Fruit fly (Drosophila melanogaster) whole organism, pupa: ENCODE results near the gene CG15153.

ENCODE experiments used
- CG12605 ChIP-seq: fragments of 200-800 bp; sonication (Bioruptor generic); IDR thresholded peaks from 2 replicates; pipeline ENCODE4 v1.3.6; 2022; ENCODE audit warnings: missing biosample characterization, missing genetic modification characterization
- CG15710 ChIP-seq: fragments of 200-800 bp; sonication (Bioruptor generic); optimal IDR thresholded peaks from 2 replicates; lab custom pipeline; 2018; ENCODE audit warnings: missing biosample characterization, mild to moderate bottlenecking, missing genetic modification characterization, moderate library complexity
- CG32121 ChIP-seq: fragments of 200-800 bp; sonication (Bioruptor generic); IDR thresholded peaks from 2 replicates; pipeline ENCODE4 v1.3.6; 2022; ENCODE audit warnings: missing biosample characterization, missing genetic modification characterization
- CG8159 ChIP-seq: fragments of 200-800 bp; sonication (Bioruptor generic); optimal IDR thresholded peaks from 3 replicates; lab custom pipeline; 2018; ENCODE audit warnings: missing biosample characterization, mild to moderate bottlenecking, missing genetic modification characterization, moderate library complexity
- CG9948 ChIP-seq: fragments of 200-800 bp; sonication (Bioruptor generic); optimal IDR thresholded peaks from 2 replicates; lab custom pipeline; 2018; ENCODE audit warnings: missing biosample characterization, mild to moderate bottlenecking, missing genetic modification characterization, moderate library complexity
- EcR ChIP-seq: fragments of 200-800 bp; sonication (Bioruptor generic); optimal IDR thresholded peaks from 3 replicates; lab custom pipeline; 2019; ENCODE audit warnings: missing biosample characterization, missing genetic modification characterization, mild to moderate bottlenecking, moderate library complexity, missing genetic modification reagents

- TF ChIP-seq CG9948 (tag; lab: Kevin White, UChicago) (no peak), CG8159 (no peak), CG32121 (GFP tag; lab: Robert Waterston, UW) (no peak), CG12605 (GFP tag; lab: Robert Waterston, UW) (no peak), CG15710 (tag; lab: Kevin White, UChicago) (no peak), EcR (no peak)
Observed at dm6 chr2L:18083956-18084355, 8.1 kb downstream of the CG15153 start, which contains the start of gene CG31741.
